Worm (Caenorhabditis elegans): ENCODE results near the gene aldo-1.

aldo-1 gene

DNA sequence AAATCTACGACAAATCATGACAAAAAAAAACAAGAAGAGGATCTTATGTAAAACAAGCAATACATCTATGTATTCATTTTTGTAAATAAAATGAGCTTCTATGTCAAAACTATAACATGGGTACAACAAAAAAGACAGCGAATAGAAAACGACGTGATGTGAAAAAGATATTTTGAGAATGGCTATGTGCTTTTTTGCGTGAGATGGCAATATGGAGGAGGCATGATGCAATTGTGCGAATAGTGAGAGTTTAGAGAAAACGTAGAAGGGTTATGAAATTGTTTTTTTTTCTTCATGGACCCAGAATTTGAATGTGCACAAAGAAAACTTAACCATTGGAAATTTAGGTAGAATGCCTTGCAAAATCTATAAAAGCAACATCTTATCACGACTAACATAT, 1.2 kb upstream of the aldo-1 start:
- TF ChIP-seq unc-62 (GFP tag; optimal IDR thresholded peaks at IDR 0.05 in 1 of 2), result peak in 1 of 2 experiments; percentile 10
- TF ChIP-seq unc-62 (tag; optimal IDR thresholded peaks at IDR 0.05), result no peak
- TF ChIP-seq hif-1 (tag; optimal IDR thresholded peaks at IDR 0.05), result peak in 1 of 2 experiments; percentile 76
- TF ChIP-seq fos-1 (tag; optimal IDR thresholded peaks at IDR 0.05), result no peak
- TF ChIP-seq rbr-2 (tag; optimal IDR thresholded peaks at IDR 0.05), result no peak
- TF ChIP-seq aha-1 (tag), result peak; percentile 8
- TF ChIP-seq nhr-11 (tag; optimal IDR thresholded peaks at IDR 0.05), result peak; percentile 10
- peak in 1 of 2 experiments; percentile 27 for TF ChIP-seq lsy-2 (tag; optimal IDR thresholded peaks at IDR 0.05)
- TF ChIP-seq mep-1 (tag; optimal IDR thresholded peaks at IDR 0.05), result no peak
- TF ChIP-seq ceh-28 (tag; optimal IDR thresholded peaks at IDR 0.05), result no peak

DNA sequence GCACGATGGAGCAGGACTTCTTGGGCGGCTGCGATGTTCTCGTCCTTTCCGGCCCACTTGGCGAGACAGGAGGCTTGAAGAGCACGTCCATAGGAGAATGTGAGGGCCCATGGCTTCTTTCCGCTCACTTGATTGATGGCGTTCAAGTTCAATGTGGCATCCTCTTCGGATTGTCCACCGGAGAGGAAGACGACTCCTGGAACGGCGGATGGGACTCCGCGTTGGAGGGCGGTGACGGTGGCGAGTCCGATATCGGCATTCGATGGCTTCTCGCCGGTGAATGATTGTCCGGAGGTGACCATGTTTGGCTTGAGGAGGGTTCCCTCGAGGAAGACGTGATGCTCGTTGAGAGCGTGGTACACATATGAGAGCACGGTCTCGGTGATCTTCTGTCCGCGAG, 1.2 kb downstream of the aldo-1 start:
- TF ChIP-seq zip-2 (tag; optimal IDR thresholded peaks at IDR 0.05) (no peak), mxl-3 (GFP tag; optimal IDR thresholded peaks at IDR 0.05) (no peak), Y105C5A.15 (GFP tag; IDR thresholded peaks at IDR 0.05) (no peak), nhr-76 (tag; optimal IDR thresholded peaks at IDR 0.05) (no peak), ama-1 (optimal IDR thresholded peaks at IDR 0.05) (no peak), nhr-237 (tag; optimal IDR thresholded peaks at IDR 0.05) (no peak), zfp-3 (GFP tag; conservative IDR thresholded peaks at IDR 0.05) (no peak), set-16 (GFP tag; IDR thresholded peaks at IDR 0.05) (peak; percentile 84), unc-130 (GFP tag; optimal IDR thresholded peaks at IDR 0.05) (no peak), ztf-7 (tag; optimal IDR thresholded peaks at IDR 0.05) (no peak), lin-15B (tag; optimal IDR thresholded peaks at IDR 0.05) (no peak), ctbp-1 (GFP tag; IDR thresholded peaks at IDR 0.05) (0 out of 2 replicates have a peak, but pooled peaks have one; percentile 49), ZK546.5 (tag; optimal IDR thresholded peaks at IDR 0.05) (no peak), Y5F2A.4 (GFP tag; optimal IDR thresholded peaks at IDR 0.05) (no peak)

DNA sequence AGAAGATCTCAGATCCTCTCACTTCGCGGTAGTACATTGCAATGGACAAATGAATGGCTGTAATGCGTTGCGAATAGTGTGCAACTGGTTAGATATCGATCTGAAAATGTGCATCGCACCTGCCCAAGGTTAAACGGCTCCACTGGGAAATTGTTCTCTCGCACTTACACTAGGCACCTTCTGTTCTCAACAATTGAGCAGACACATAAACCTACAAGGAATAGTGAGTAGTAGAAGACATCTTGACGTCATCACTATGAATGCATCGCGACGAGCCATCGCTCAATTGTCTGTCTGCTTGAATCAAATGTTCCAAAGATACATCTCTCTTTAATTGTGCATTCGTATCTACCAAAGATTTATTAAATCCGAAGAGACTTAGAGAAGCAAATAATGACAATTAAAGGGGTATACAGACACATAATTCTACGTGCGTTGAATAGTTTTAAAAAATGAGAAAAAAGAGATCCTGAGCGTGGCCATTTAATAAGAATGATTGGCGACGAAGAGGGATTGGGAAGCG, 1.7 kb downstream of the aldo-1 start, which contains the start of gene T05D4.2:
Gene T05D4.2 (minus strand): TSS at position 83 of the 523 bp plus-strand sequence.
- TF ChIP-seq ama-1 (optimal IDR thresholded peaks at IDR 0.05) (peak; percentile 57), daf-19 (GFP tag; conservative IDR thresholded peaks at IDR 0.05) (0 out of 2 replicates have a peak, but pooled peaks have one; percentile 49), unc-62 (GFP tag; optimal IDR thresholded peaks at IDR 0.05 in 1 of 2) (peak in 1 of 2 experiments; percentile 97), unc-62 (tag; optimal IDR thresholded peaks at IDR 0.05) (no peak), ctbp-1 (GFP tag; IDR thresholded peaks at IDR 0.05) (0 out of 2 replicates have a peak, but pooled peaks have one; percentile 39), lin-39 (tag; optimal IDR thresholded peaks at IDR 0.05) (no peak), mep-1 (tag; optimal IDR thresholded peaks at IDR 0.05) (peak; percentile 8), D1046.2 (GFP tag; IDR thresholded peaks at IDR 0.05) (0 out of 2 replicates have a peak, but pooled peaks have one; percentile 23), hlh-11 (tag; optimal IDR thresholded peaks at IDR 0.05) (peak; percentile 11), lsy-2 (tag; optimal IDR thresholded peaks at IDR 0.05) (peak in 1 of 2 experiments; percentile 59), snpc-1.2 (GFP tag; IDR thresholded peaks at IDR 0.05) (no peak)

DNA sequence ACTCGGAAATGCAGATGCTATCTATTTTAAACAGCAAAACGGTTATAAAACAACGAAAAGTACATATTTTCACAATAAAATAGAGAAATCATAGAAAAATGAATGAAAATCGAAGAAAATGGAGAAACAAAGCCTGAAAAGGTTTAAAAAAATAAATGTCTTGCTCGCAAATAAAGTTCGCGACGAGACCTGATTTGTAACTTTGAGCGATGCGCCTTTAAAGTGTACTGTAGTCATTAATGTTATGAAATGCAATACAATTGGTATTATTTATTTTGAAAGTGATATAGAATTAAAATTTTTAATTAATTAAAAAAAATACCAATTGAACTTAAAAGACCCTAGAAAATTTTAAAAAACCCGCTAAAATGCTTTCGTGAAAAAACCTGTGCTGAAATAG, 3.5 kb downstream of the aldo-1 start:
- TF ChIP-seq ceh-20 (GFP tag; IDR thresholded peaks at IDR 0.05) (no peak), hlh-11 (tag; optimal IDR thresholded peaks at IDR 0.05) (no peak), egl-27 (tag; optimal IDR thresholded peaks at IDR 0.05) (no peak), aha-1 (tag) (peak; percentile 2)

DNA sequence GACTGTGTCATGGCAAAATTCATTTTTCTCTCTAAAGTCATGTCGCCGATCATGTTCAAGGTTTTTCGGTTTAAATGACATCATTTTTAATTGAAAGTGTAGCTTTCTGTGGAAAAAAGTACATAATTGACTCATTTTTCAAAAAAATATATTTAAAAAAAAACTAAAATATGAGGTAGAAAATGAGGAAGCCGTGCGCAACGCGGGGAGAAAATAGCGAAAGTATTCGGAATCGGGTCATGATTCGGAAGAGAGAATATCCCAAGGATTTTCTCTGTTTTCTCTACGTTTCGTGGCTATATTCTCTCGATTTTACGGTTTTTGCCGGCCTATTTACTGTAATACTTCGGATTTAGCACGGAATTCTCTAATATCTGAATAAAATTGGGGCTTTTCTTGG, 4.0 kb downstream of the aldo-1 start:
- TF ChIP-seq daf-8 (GFP tag; IDR thresholded peaks at IDR 0.05) (no peak), nhr-111 (GFP tag; optimal IDR thresholded peaks at IDR 0.05) (no peak), dmd-9 (GFP tag; IDR thresholded peaks at IDR 0.05) (no peak), mep-1 (tag; optimal IDR thresholded peaks at IDR 0.05) (no peak), nhr-6 (tag; optimal IDR thresholded peaks at IDR 0.05) (no peak), lin-13 (GFP tag; optimal IDR thresholded peaks at IDR 0.05) (no peak), lin-15B (tag; optimal IDR thresholded peaks at IDR 0.05) (no peak), lir-3 (tag; optimal IDR thresholded peaks at IDR 0.05) (no peak), mxl-3 (GFP tag; optimal IDR thresholded peaks at IDR 0.05) (no peak), madf-9 (GFP tag; conservative IDR thresholded peaks at IDR 0.05) (no peak), fkh-10 (GFP tag; optimal IDR thresholded peaks at IDR 0.05) (no peak)

Measured in whole organism, L4 larva.